Fruit fly (Drosophila melanogaster): Measurements from ENCODE around the gene zuc.
A peak's percentile ranks its signal among the peaks of the same experiment; 100 is the strongest.
"Not testable (repeated sequence)": the region's sequence is repeated elsewhere in the genome, so short reads cannot be mapped to it uniquely, and the experiment has no call there.

Gene zuc

DNA sequence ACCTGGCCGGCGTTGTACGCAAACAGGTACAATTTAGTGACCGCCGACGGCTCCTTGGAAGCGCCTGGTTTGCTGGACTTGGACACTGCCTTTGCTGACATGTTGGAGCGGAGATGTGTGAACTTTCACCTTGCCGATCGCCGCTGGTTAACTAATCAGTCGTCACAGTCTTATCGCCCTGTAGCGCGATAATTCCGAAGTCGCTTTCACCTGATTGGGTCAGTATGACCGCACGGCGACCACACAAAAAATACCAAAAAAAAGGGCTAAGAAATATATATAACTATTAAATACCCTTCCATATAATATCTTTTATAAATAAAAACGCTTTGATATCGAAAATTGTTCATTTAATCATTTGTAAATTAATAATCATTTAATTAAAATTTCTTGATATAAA is 12.4 kb upstream of the zuc start, which contains the start of gene Hacd1:
Hacd1 (minus strand) TSS at position 216 of the 400 bp plus-strand sequence.
- no peak for TF ChIP-seq Rel (GFP tag; optimal IDR thresholded peaks at IDR 0.05)
- peak; percentile 7 for TF ChIP-seq Rel (tag; optimal IDR thresholded peaks at IDR 0.05)
- no peak for TF ChIP-seq dl (GFP tag; optimal IDR thresholded peaks at IDR 0.05; ENCODE audit: insufficient read depth in 1 of 2, partially characterized antibody in 2 of 2)

DNA sequence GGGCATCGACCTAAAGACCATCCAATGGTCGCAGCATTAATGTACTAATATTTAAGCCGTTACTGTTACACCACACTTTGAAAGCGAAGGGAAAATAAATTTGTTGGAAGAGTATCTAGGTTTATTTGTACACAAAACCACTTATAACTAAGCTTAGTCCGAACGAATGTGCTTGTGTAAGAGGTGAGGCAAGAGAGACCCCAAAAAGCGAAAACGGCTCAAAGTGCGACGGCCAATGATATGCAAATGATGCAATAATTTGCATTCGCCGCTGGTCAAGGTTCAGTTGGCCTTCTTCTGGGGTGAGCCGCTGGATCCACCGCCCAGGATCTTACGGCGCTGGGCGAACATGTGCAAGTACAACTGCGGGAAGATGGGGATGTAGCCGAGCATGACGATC is 11.4 kb upstream of the zuc start:
- no peak for TF ChIP-seq Hr83 (GFP tag; optimal IDR thresholded peaks at IDR 0.05; ENCODE audit: poor library complexity, severe bottlenecking)
- no peak for TF ChIP-seq HLH106 (tag; optimal IDR thresholded peaks at IDR 0.05)
- TF ChIP-seq Jra (GFP tag; optimal IDR thresholded peaks at IDR 0.05) = no peak
- no peak for TF ChIP-seq h (GFP tag; optimal IDR thresholded peaks at IDR 0.05)
- no peak for TF ChIP-seq sv (GFP tag; optimal IDR thresholded peaks at IDR 0.05)
- no peak for TF ChIP-seq CG32264 (GFP tag; optimal IDR thresholded peaks at IDR 0.05)
- TF ChIP-seq psq (GFP tag; optimal IDR thresholded peaks at IDR 0.05) = no peak
- TF ChIP-seq br (GFP tag; optimal IDR thresholded peaks at IDR 0.05) = no peak
- no peak for TF ChIP-seq Dif (GFP tag; optimal IDR thresholded peaks at IDR 0.05; ENCODE audit: partially characterized antibody)
- no peak for TF ChIP-seq woc (GFP tag; optimal IDR thresholded peaks at IDR 0.05)
- no peak for TF ChIP-seq fru (GFP tag; optimal IDR thresholded peaks at IDR 0.05)
- TF ChIP-seq CrebA (GFP tag; optimal IDR thresholded peaks at IDR 0.05; ENCODE audit: borderline replicate concordance) = no peak
- no peak for TF ChIP-seq Myc (optimal IDR thresholded peaks at IDR 0.05)
- TF ChIP-seq sage (GFP tag; optimal IDR thresholded peaks at IDR 0.05) = no peak
- TF ChIP-seq dsf (GFP tag; optimal IDR thresholded peaks at IDR 0.05; ENCODE audit: borderline replicate concordance) = no peak
- no peak for TF ChIP-seq lola (GFP tag; optimal IDR thresholded peaks at IDR 0.05)
- TF ChIP-seq usp (GFP tag; optimal IDR thresholded peaks at IDR 0.05) = no peak
- TF ChIP-seq rgr (GFP tag; optimal IDR thresholded peaks at IDR 0.05) = no peak

DNA sequence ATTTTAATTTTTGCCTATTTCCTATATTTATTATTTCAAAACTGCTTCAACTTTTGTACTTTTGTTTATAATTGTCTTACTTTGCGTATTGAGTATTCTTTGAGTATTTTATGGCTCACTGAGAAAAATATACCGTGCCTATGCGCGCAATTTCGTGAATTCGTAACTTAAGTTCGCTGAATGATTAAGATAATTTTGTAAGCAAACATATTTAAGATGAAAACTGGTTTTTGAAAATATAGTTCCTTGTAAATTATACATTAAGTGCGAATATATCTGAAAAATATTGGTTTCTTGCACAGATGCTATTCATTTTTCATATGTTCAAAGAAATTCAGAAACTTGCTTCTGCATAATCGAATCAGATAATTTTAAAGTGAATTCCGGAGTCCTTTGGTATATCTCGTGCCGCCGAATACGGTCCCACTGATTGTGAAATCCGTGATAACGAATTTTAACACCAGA is 9.6 kb upstream of the zuc start, which contains the start of the genes CG18787 and Nfs1:
CG18787 (minus strand) TSS at position 101 of the 465 bp plus-strand sequence.
Nfs1 (plus strand) TSS at position 415 of the 465 bp plus-strand sequence.
- TF ChIP-seq CG9705 (GFP tag; optimal IDR thresholded peaks at IDR 0.05); Hr83 (GFP tag; optimal IDR thresholded peaks at IDR 0.05; ENCODE audit: poor library complexity, severe bottlenecking); dmrt93B (GFP tag; optimal IDR thresholded peaks at IDR 0.05): not testable (repeated sequence)

DNA sequence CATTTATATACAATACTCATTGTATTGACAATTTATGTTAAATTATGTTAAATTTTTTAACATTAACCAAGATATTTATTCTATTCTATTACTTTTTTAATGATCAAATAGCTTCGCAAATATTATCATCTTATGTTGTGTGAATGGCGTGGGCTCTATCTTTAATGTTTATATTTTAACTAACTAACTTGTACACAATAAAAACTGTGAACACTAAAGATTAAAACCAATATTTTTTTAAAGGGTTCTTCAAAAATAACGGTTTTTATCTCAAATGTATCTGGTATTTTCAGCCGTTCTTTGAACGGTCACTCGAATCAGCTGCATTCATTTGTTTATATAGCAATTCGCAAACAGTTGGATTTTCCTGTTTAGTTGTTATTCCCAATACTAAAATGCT is 6.8 kb upstream of the zuc start, which contains the start of gene Ada1-1:
Ada1-1 (plus strand) TSS at position 301 of the 400 bp plus-strand sequence.
- TF ChIP-seq woc (GFP tag; optimal IDR thresholded peaks at IDR 0.05); Hnf4 (GFP tag; optimal IDR thresholded peaks at IDR 0.05); HLH106 (tag; optimal IDR thresholded peaks at IDR 0.05): not testable (repeated sequence)

DNA sequence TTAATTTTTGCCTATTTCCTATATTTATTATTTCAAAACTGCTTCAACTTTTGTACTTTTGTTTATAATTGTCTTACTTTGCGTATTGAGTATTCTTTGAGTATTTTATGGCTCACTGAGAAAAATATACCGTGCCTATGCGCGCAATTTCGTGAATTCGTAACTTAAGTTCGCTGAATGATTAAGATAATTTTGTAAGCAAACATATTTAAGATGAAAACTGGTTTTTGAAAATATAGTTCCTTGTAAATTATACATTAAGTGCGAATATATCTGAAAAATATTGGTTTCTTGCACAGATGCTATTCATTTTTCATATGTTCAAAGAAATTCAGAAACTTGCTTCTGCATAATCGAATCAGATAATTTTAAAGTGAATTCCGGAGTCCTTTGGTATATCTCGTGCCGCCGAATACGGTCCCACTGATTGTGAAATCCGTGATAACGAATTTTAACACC is 5.7 kb upstream of the zuc start, which contains the start of the genes CG18789 and Qtzl:
CG18789 (minus strand) TSS at position 101 of the 459 bp plus-strand sequence.
Qtzl (plus strand) TSS at position 409 of the 459 bp plus-strand sequence.
- not testable (repeated sequence) for TF ChIP-seq dmrt93B (GFP tag; optimal IDR thresholded peaks at IDR 0.05); Myc (optimal IDR thresholded peaks at IDR 0.05); tai (GFP tag; optimal IDR thresholded peaks at IDR 0.05)

DNA sequence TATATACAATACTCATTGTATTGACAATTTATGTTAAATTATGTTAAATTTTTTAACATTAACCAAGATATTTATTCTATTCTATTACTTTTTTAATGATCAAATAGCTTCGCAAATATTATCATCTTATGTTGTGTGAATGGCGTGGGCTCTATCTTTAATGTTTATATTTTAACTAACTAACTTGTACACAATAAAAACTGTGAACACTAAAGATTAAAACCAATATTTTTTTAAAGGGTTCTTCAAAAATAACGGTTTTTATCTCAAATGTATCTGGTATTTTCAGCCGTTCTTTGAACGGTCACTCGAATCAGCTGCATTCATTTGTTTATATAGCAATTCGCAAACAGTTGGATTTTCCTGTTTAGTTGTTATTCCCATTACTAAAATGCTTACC is 2.9 kb upstream of the zuc start, which contains the start of gene Ada1-2:
Ada1-2 (plus strand) TSS at position 301 of the 400 bp plus-strand sequence.
- not testable (repeated sequence) for TF ChIP-seq dl (GFP tag; optimal IDR thresholded peaks at IDR 0.05; ENCODE audit: insufficient read depth in 1 of 2, partially characterized antibody in 2 of 2); Hr78 (GFP tag; optimal IDR thresholded peaks at IDR 0.05); Dfd (GFP tag; optimal IDR thresholded peaks at IDR 0.05)
